Worm (Caenorhabditis elegans): ENCODE measurements around the gene F59B1.10.
A peak's percentile ranks its signal among the peaks of the same experiment; 100 is the strongest.
"Not testable (repeated sequence)": the region's sequence is repeated elsewhere in the genome, so short reads cannot be mapped to it uniquely, and the experiment has no call there.

F59B1.10 gene

DNA sequence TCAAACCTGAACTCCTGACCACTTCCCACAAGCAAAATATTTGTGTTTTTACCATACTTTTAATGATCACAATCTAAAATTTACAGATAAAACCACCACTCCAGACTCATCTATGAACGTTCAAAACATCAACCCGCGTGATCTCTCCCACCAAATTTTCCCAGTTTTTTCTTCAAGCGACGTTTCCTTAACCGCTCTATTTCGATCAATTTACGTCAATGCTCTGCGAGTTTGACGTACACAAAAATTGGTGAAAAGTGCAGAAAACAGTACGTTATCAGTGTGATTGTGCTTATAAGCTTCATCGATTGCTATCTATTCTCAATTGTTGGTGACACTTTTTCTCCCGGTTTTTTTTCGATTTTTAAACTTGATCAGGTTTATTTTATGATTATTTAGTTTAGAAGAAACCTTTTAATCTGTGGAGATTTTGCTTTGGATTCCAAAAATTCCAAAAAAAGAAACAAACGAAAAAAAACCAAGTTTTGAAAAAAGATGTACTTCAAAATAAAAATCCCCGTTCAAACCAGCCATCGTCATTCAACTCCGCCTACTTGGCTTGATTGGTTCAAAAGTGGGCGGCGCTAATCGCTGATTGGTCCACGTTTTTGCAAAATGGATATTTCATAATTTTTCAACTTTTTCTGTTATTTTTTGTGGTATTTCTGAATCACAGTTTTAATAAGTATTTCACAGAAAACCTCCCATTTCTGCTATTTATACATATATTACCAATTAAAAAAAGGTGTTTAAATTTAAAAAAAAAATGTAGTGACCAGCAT, 15.3 kb downstream of the F59B1.10 start (continued):
- TF ChIP-seq nhr-102 (tag; optimal IDR thresholded peaks at IDR 0.05) (peak; percentile 74), nhr-111 (GFP tag; optimal IDR thresholded peaks at IDR 0.05) (no peak), dve-1 (tag; optimal IDR thresholded peaks at IDR 0.05; ENCODE audit: insufficient read depth) (peak; percentile 83), mep-1 (tag; optimal IDR thresholded peaks at IDR 0.05) (peak; percentile 47)

DNA sequence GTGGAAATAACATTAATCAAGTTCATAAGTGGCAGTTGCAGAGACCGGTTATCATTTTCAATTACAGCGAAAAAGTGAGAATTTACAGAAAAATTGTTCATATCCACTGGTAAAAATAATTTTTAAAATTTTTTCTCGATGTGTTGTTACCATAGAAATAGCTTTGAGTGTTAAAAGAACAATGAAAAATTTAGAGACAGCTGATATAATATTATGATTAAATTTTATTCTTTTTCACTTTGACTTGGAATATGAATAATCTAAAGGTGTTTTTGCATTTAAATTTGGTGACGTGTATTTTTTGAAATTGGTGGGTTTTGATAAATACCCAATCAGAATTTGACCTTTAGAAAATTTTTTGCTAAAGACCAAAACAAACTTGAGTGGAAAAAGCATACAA, 16.2 kb downstream of the F59B1.10 start, which contains the start of gene F59B1.6:
Gene F59B1.6 (minus strand): TSS at position 101 of the 400 bp plus-strand sequence.
- TF ChIP-seq Y75B8A.6 (GFP tag; IDR thresholded peaks at IDR 0.05) (no peak), cey-2 (tag; optimal IDR thresholded peaks at IDR 0.05; ENCODE audit: borderline replicate concordance, insufficient read depth) (no peak), daf-16 (GFP tag; optimal IDR thresholded peaks at IDR 0.05) (no peak), daf-16 (tag; optimal IDR thresholded peaks at IDR 0.05) (no peak), ceh-44 (GFP tag; IDR thresholded peaks at IDR 0.05) (no peak), T26A8.4 (GFP tag; IDR thresholded peaks at IDR 0.05) (no peak), lir-3 (tag; optimal IDR thresholded peaks at IDR 0.05) (no peak), snpc-1.2 (GFP tag; IDR thresholded peaks at IDR 0.05) (no peak), daf-12 (tag; optimal IDR thresholded peaks at IDR 0.05) (no peak), unc-39 (tag; optimal IDR thresholded peaks at IDR 0.05) (no peak), lin-29 (GFP tag; IDR thresholded peaks at IDR 0.05) (no peak), ZK337.2 (GFP tag; IDR thresholded peaks at IDR 0.05) (no peak), ztf-7 (tag; optimal IDR thresholded peaks at IDR 0.05) (no peak), sdz-12 (GFP tag; optimal IDR thresholded peaks at IDR 0.05) (no peak), lsy-2 (tag; optimal IDR thresholded peaks at IDR 0.05) (no peak)

ce11 chrV:3626944-3627343, 20.8 kb downstream of the F59B1.10 start, which contains the start of gene F59B1.4:
F59B1.4 (minus strand) TSS chrV:3627044.
- no peak for TF ChIP-seq lin-38 (GFP tag; IDR thresholded peaks at IDR 0.05)
- no peak for TF ChIP-seq nhr-76 (tag; optimal IDR thresholded peaks at IDR 0.05)
- TF ChIP-seq ceh-44 (GFP tag; IDR thresholded peaks at IDR 0.05) = no peak
- no peak for TF ChIP-seq nhr-111 (GFP tag; optimal IDR thresholded peaks at IDR 0.05)
- no peak for TF ChIP-seq nhr-237 (tag; optimal IDR thresholded peaks at IDR 0.05)
- TF ChIP-seq mep-1 (tag; optimal IDR thresholded peaks at IDR 0.05) = no peak
- no peak for TF ChIP-seq duxl-1 (tag; optimal IDR thresholded peaks at IDR 0.05; ENCODE audit: poor library complexity)
- TF ChIP-seq nhr-11 (tag; optimal IDR thresholded peaks at IDR 0.05) = no peak
- no peak for TF ChIP-seq fos-1 (tag; optimal IDR thresholded peaks at IDR 0.05)
- no peak for TF ChIP-seq Y105C5A.15 (GFP tag; IDR thresholded peaks at IDR 0.05)
- TF ChIP-seq rbr-2 (tag; optimal IDR thresholded peaks at IDR 0.05) = no peak
- no peak for TF ChIP-seq egl-27 (tag; optimal IDR thresholded peaks at IDR 0.05)

DNA sequence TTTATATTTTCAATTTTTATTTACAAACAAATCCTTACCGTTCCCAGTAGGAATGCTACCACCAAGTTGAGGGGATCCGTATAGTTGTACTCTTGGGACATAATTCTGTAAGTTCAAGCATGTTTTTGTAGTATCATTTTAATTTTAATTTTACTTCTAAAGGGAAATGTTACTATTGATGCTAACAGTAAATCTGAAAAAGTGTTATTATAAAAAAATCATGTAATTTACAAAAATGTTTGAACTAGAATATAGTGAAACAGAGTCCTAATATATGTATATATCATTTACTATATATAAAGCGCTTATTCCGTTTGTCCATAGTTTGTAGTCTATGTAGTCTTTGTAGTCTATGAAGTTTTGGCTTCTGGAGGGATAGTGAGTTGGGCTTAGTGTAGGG, 27.2 kb downstream of the F59B1.10 start, which contains the start of gene srx-93:
Gene srx-93 (minus strand): TSS at position 101 of the 400 bp plus-strand sequence.
- not testable (repeated sequence) for TF ChIP-seq nhr-111 (GFP tag; optimal IDR thresholded peaks at IDR 0.05); mxl-2 (GFP tag; conservative IDR thresholded peaks at IDR 0.05); attf-4 (tag; optimal IDR thresholded peaks at IDR 0.05)

DNA sequence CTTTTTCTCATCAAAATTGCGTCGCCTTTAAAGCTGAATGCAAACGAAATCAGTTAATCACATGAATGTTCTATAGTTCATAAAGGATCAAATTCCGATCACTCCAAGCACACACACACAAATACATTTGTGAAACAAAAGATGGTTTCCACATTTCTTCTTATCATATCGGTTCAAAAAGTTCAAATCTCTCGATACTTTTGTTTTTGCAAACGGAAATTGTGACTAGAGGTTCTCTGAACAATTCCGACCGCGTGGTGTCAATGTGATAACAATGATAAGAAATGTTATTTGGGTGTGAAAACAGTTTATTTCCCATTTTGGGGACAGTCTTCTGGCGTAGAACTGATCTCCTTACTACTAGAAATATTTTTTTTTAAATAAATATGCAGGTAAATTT, 30.9 kb downstream of the F59B1.10 start:
- TF ChIP-seq dmd-6 (GFP tag; IDR thresholded peaks at IDR 0.05) = 0 out of 2 replicates have a peak, but pooled peaks have one; percentile 17
- TF ChIP-seq nhr-28 (tag; optimal IDR thresholded peaks at IDR 0.05) = peak; percentile 93
- TF ChIP-seq mxl-3 (GFP tag; optimal IDR thresholded peaks at IDR 0.05) = peak; percentile 33
- TF ChIP-seq mdl-1 (tag; optimal IDR thresholded peaks at IDR 0.05) = peak in 1 of 2 experiments; percentile 46
- no peak for TF ChIP-seq ceh-82 (tag; optimal IDR thresholded peaks at IDR 0.05)

Data from whole organism, L4 larva.